Worm (Caenorhabditis elegans) whole organism, L4 larva: Measurements from ENCODE around the gene him-3.

Source experiments
- lin-13 ChIP-seq: fragments of 150-350 bp; optimal IDR thresholded peaks from 2 replicates; lab custom pipeline; 2014; ENCODE audit warnings: missing biosample characterization, missing genetic modification reagents, missing genetic modification characterization
- pha-4 ChIP-seq, 2 experiments: fragments of 150-350 bp in 1 of 2; fragments of 200-800 bp in 1 of 2; sonication (Bioruptor generic) in 1 of 2; IDR thresholded peaks in 1 of 2; optimal IDR thresholded peaks in 1 of 2; 2 replicates each; pipeline versions ENCODE4 v1.3.6 to Lab custom; 2014 to 2022; ENCODE audit warnings: missing genetic modification characterization in 2 of 2, missing genetic modification reagents in 2 of 2, missing biosample characterization in 1 of 2, missing compliant biosample characterization in 1 of 2
- pqm-1 ChIP-seq: sonication (generic microtip); optimal IDR thresholded peaks from 2 replicates; lab custom pipeline; 2017; ENCODE audit warnings: missing biosample characterization, missing genetic modification characterization

DNA sequence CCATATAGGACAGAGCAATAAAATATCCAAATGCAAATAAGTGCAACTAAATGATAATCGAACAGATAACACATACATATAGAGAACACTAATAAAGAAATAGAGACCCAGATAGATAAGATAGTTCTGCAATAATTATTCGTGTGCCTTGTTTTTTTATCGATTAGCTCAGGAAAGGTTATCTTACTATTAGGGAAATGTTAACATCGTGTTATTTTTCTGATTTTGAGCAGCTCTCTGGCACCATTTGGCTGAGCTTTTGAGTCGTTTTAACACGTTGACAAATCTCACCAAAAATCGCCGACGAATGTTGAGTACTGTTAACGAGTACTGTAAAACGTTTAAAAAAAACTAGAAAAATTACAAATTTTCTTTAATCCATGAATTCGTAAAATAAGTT, 48.9 kb upstream of the him-3 start, which contains the start of gene cest-6:
- TF ChIP-seq lin-13 (GFP tag; lab: Kevin White, UChicago) (no peak), pha-4 (GFP tag; IDR thresholded peaks at IDR 0.05; lab: Robert Waterston, UW) (no peak), pha-4 (tag; optimal IDR thresholded peaks at IDR 0.05; lab: Kevin White, UChicago) (no peak), pqm-1 (tag; lab: Kevin White, UChicago) (peak; percentile 2)
